Worm (Caenorhabditis elegans): ENCODE data around the gene chil-7.

ce11 chrII:9855620-9856019 lies 15.4 kb downstream of the chil-7 start, which contains the start of gene chil-4:
- TF ChIP-seq ceh-13 (GFP tag; optimal IDR thresholded peaks at IDR 0.05), result no peak
- TF ChIP-seq tra-4 (tag; optimal IDR thresholded peaks at IDR 0.05), result no peak
- TF ChIP-seq hmbx-1 (tag; optimal IDR thresholded peaks at IDR 0.05), result no peak
- TF ChIP-seq pes-1 (GFP tag; IDR thresholded peaks at IDR 0.05), result no peak
- no peak for TF ChIP-seq flt-1 (GFP tag; IDR thresholded peaks at IDR 0.05)

Data from whole organism, early embryonic.